Fruit fly (Drosophila melanogaster) whole organism, embryonic: ENCODE data around the gene nesd.
A peak's percentile ranks its signal among the peaks of the same experiment; 100 is the strongest.

Source experiments
- CG10209 ChIP-seq: fragments of 200-800 bp; sonication (Bioruptor generic); optimal IDR thresholded peaks from 3 replicates; lab custom pipeline; 2017; ENCODE audit warnings: missing biosample characterization, mild to moderate bottlenecking, missing genetic modification characterization, missing genetic modification reagents
- CG10959 ChIP-seq: fragments of 200-800 bp; sonication (Bioruptor generic); IDR thresholded peaks from 2 replicates; pipeline ENCODE4 v1.3.6; 2022; ENCODE audit warnings: missing biosample characterization, missing genetic modification characterization
- CG10979 ChIP-seq: fragments of 200-800 bp; sonication (Bioruptor generic); optimal IDR thresholded peaks from 2 replicates; lab custom pipeline; 2018; ENCODE audit warnings: missing biosample characterization, mild to moderate bottlenecking, missing genetic modification characterization, moderate library complexity
- CG11093 ChIP-seq: fragments of 200-800 bp; sonication (Bioruptor generic); IDR thresholded peaks from 3 replicates; pipeline ENCODE4 v1.3.6; 2022; ENCODE audit warnings: missing biosample characterization, missing genetic modification characterization
- CG12155 ChIP-seq: fragments of 200-800 bp; sonication (Bioruptor generic); optimal IDR thresholded peaks from 3 replicates; lab custom pipeline; 2016; ENCODE audit warnings: missing biosample characterization, missing genetic modification characterization
- CG14860 ChIP-seq: fragments of 200-800 bp; sonication (Bioruptor generic); IDR thresholded peaks from 3 replicates; pipeline ENCODE4 v1.3.6; 2022; ENCODE audit warnings: missing biosample characterization, missing genetic modification characterization; ENCODE audit not compliant: partially characterized antibody
- CG15514 ChIP-seq: fragments of 200-800 bp; sonication (Bioruptor generic); optimal IDR thresholded peaks from 3 replicates; lab custom pipeline; 2017; ENCODE audit warnings: missing biosample characterization, missing genetic modification characterization, mild to moderate bottlenecking, moderate library complexity, missing genetic modification reagents
- CG1602 ChIP-seq: fragments of 200-800 bp; sonication (Bioruptor generic); optimal IDR thresholded peaks from 3 replicates; lab custom pipeline; 2016; ENCODE audit warnings: missing biosample characterization, missing genetic modification characterization
- CG16813 ChIP-seq: fragments of 200-800 bp; sonication (Bioruptor generic); IDR thresholded peaks from 3 replicates; pipeline ENCODE4 v1.3.6; 2022; ENCODE audit warnings: missing biosample characterization, missing genetic modification characterization; ENCODE audit not compliant: partially characterized antibody
- CG17359 ChIP-seq: fragments of 200-800 bp; sonication (Bioruptor generic); optimal IDR thresholded peaks from 3 replicates; lab custom pipeline; 2018; ENCODE audit warnings: missing biosample characterization, mild to moderate bottlenecking, missing genetic modification characterization, moderate library complexity
- CG17385 ChIP-seq: fragments of 200-800 bp; sonication (Bioruptor generic); optimal IDR thresholded peaks from 3 replicates; lab custom pipeline; 2018; ENCODE audit warnings: missing biosample characterization, mild to moderate bottlenecking, missing genetic modification characterization
- CG1792 ChIP-seq: fragments of 200-800 bp; sonication (Bioruptor generic); optimal IDR thresholded peaks from 2 replicates; lab custom pipeline; 2016; ENCODE audit warnings: missing biosample characterization, missing genetic modification characterization
- CG1832 ChIP-seq: fragments of 200-800 bp; sonication (Bioruptor generic); optimal IDR thresholded peaks from 2 replicates; lab custom pipeline; 2017; ENCODE audit warnings: missing biosample characterization, mild to moderate bottlenecking, missing genetic modification characterization, inconsistent platforms
- CG18764 ChIP-seq: fragments of 200-800 bp; sonication (Bioruptor generic); optimal IDR thresholded peaks from 3 replicates; lab custom pipeline; 2016; ENCODE audit warnings: missing biosample characterization, missing genetic modification characterization
- CG30403 ChIP-seq: fragments of 200-800 bp; sonication (Bioruptor generic); optimal IDR thresholded peaks from 3 replicates; lab custom pipeline; 2016; ENCODE audit warnings: missing biosample characterization, missing genetic modification characterization
- CG4820 ChIP-seq: fragments of 200-800 bp; sonication (Bioruptor generic); optimal IDR thresholded peaks from 3 replicates; lab custom pipeline; 2016; ENCODE audit warnings: missing biosample characterization, missing genetic modification characterization
- CG4854 ChIP-seq: fragments of 200-800 bp; sonication (Bioruptor generic); optimal IDR thresholded peaks from 2 replicates; lab custom pipeline; 2016; ENCODE audit warnings: missing biosample characterization, missing genetic modification characterization, inconsistent platforms
- CG5245 ChIP-seq: fragments of 200-800 bp; sonication (Bioruptor generic); optimal IDR thresholded peaks from 3 replicates; lab custom pipeline; 2016; ENCODE audit warnings: missing biosample characterization, missing genetic modification characterization
- CG7745 ChIP-seq: fragments of 200-800 bp; sonication (Bioruptor generic); optimal IDR thresholded peaks from 2 replicates; lab custom pipeline; 2018; ENCODE audit warnings: missing biosample characterization, mild to moderate bottlenecking, missing genetic modification characterization, moderate library complexity
- CG7963 ChIP-seq: fragments of 200-800 bp; sonication (Bioruptor generic); IDR thresholded peaks from 3 replicates; pipeline ENCODE4 v1.3.6; 2022; ENCODE audit warnings: missing biosample characterization, missing genetic modification characterization; ENCODE audit not compliant: partially characterized antibody
- CG8478 ChIP-seq: fragments of >200 bp; optimal IDR thresholded peaks from 2 replicates; lab custom pipeline; 2018
- CG9817 ChIP-seq: fragments of 200-800 bp; sonication (Bioruptor generic); optimal IDR thresholded peaks from 2 replicates; lab custom pipeline; 2018; ENCODE audit warnings: missing biosample characterization, mild to moderate bottlenecking, missing genetic modification characterization, moderate library complexity
- Doc3 ChIP-seq: fragments of 200-800 bp; sonication (Bioruptor generic); IDR thresholded peaks from 3 replicates; pipeline ENCODE4 v1.3.6; 2022; ENCODE audit warnings: missing biosample characterization, missing genetic modification characterization; ENCODE audit not compliant: partially characterized antibody
- Fer3 ChIP-seq: fragments of 200-800 bp; sonication (Bioruptor generic); optimal IDR thresholded peaks from 2 replicates; lab custom pipeline; 2018; ENCODE audit warnings: missing biosample characterization, mild to moderate bottlenecking, missing genetic modification characterization, moderate library complexity
- GATAe ChIP-seq: fragments of 200-800 bp; sonication (Bioruptor generic); conservative IDR thresholded peaks from 2 replicates; pipeline ENCODE4 v1.3.6; 2022; ENCODE audit warnings: missing biosample characterization, missing genetic modification characterization
- Gug ChIP-seq: fragments of 200-800 bp; sonication (Bioruptor generic); IDR thresholded peaks from 4 replicates; pipeline ENCODE4 v1.3.6; 2022; ENCODE audit warnings: missing biosample characterization, missing genetic modification characterization
- H15 ChIP-seq: fragments of 200-800 bp; sonication (Bioruptor generic); IDR thresholded peaks from 3 replicates; pipeline ENCODE4 v1.3.6; 2022; ENCODE audit warnings: missing biosample characterization, missing genetic modification characterization
- HLH4C ChIP-seq: fragments of 200-800 bp; sonication (Bioruptor generic); IDR thresholded peaks from 3 replicates; pipeline ENCODE4 v1.3.6; 2022; ENCODE audit warnings: missing biosample characterization, missing genetic modification characterization; ENCODE audit not compliant: partially characterized antibody
- Hand ChIP-seq: fragments of 200-800 bp; sonication (Bioruptor generic); optimal IDR thresholded peaks from 2 replicates; lab custom pipeline; 2017; ENCODE audit warnings: mild to moderate bottlenecking, missing biosample characterization, missing genetic modification reagents, missing genetic modification characterization
- Lim3 ChIP-seq: fragments of 200-800 bp; sonication (Bioruptor generic); IDR thresholded peaks from 2 replicates; pipeline ENCODE4 v1.3.6; 2022; ENCODE audit warnings: missing biosample characterization, missing genetic modification characterization
- Lpt ChIP-seq: fragments of >200 bp; optimal IDR thresholded peaks from 2 replicates; lab custom pipeline; 2018; ENCODE audit warnings: missing biosample characterization, missing genetic modification characterization
- Nf-YC ChIP-seq: fragments of 200-800 bp; optimal IDR thresholded peaks from 3 replicates; lab custom pipeline; 2019; ENCODE audit warnings: missing biosample characterization, mild to moderate bottlenecking, missing genetic modification characterization, moderate library complexity
- NfI ChIP-seq: fragments of 200-800 bp; sonication (Bioruptor generic); optimal IDR thresholded peaks from 3 replicates; lab custom pipeline; 2018; ENCODE audit warnings: missing biosample characterization, mild to moderate bottlenecking, missing genetic modification characterization, moderate library complexity
- Optix ChIP-seq: fragments of 200-800 bp; sonication (Bioruptor generic); IDR thresholded peaks from 3 replicates; pipeline ENCODE4 v1.3.6; 2022; ENCODE audit warnings: missing biosample characterization, missing genetic modification characterization
- Spps ChIP-seq: fragments of 200-800 bp; sonication (Bioruptor generic); optimal IDR thresholded peaks from 2 replicates; lab custom pipeline; 2018; ENCODE audit warnings: missing biosample characterization, mild to moderate bottlenecking, missing genetic modification characterization
- Sry-β ChIP-seq: fragments of 200-800 bp; sonication (Bioruptor generic); optimal IDR thresholded peaks from 2 replicates; lab custom pipeline; 2018; ENCODE audit warnings: missing biosample characterization, mild to moderate bottlenecking, missing genetic modification characterization, moderate library complexity
- cas ChIP-seq: fragments of 200-800 bp; sonication (Bioruptor generic); IDR thresholded peaks from 2 replicates; pipeline ENCODE4 v1.3.6; 2022; ENCODE audit warnings: missing biosample characterization, missing genetic modification characterization
- crp ChIP-seq, 2 experiments: fragments of 200-800 bp; sonication (Bioruptor generic); optimal IDR thresholded peaks; 2 replicates in 1 of 2; 3 replicates in 1 of 2; lab custom pipeline; 2017; ENCODE audit warnings: missing biosample characterization in 2 of 2, missing genetic modification characterization in 2 of 2, mild to moderate bottlenecking in 1 of 2, moderate library complexity in 1 of 2
- dpn ChIP-seq, 2 experiments: fragments of 200-800 bp; sonication (Bioruptor generic); optimal IDR thresholded peaks; 3 replicates each; lab custom pipeline; 2016; ENCODE audit warnings: missing biosample characterization in 2 of 2, missing genetic modification characterization in 2 of 2
- esg ChIP-seq: fragments of 200-800 bp; sonication (Bioruptor generic); conservative IDR thresholded peaks from 2 replicates; pipeline ENCODE4 v1.3.6; 2022; ENCODE audit warnings: missing biosample characterization, missing genetic modification characterization
- eve ChIP-seq, 2 experiments: fragments of >200 bp; optimal IDR thresholded peaks; 2 replicates each; lab custom pipeline; 2017; ENCODE audit warnings: missing biosample characterization in 2 of 2, missing genetic modification characterization in 2 of 2
- eyg ChIP-seq: fragments of 200-800 bp; sonication (Bioruptor generic); optimal IDR thresholded peaks from 3 replicates; lab custom pipeline; 2016; ENCODE audit warnings: missing biosample characterization, missing genetic modification characterization
- gsb-n ChIP-seq: fragments of 200-800 bp; sonication (Bioruptor generic); optimal IDR thresholded peaks from 3 replicates; lab custom pipeline; 2018; ENCODE audit warnings: missing biosample characterization, mild to moderate bottlenecking, missing genetic modification characterization
- kni ChIP-seq: fragments of 200-800 bp; sonication (Bioruptor generic); optimal IDR thresholded peaks from 3 replicates; lab custom pipeline; 2017; ENCODE audit warnings: mild to moderate bottlenecking, missing biosample characterization, missing genetic modification reagents, missing genetic modification characterization
- p53 ChIP-seq: fragments of 200-800 bp; sonication (Bioruptor generic); optimal IDR thresholded peaks from 2 replicates; lab custom pipeline; 2016; ENCODE audit warnings: missing biosample characterization, missing genetic modification characterization
- ro ChIP-seq: fragments of 200-800 bp; sonication (Bioruptor generic); IDR thresholded peaks from 2 replicates; pipeline ENCODE4 v1.3.6; 2022; ENCODE audit warnings: missing biosample characterization, missing genetic modification characterization
- run ChIP-seq: fragments of 200-800 bp; sonication (Bioruptor generic); optimal IDR thresholded peaks from 3 replicates; lab custom pipeline; 2018; ENCODE audit warnings: missing biosample characterization, mild to moderate bottlenecking, missing genetic modification characterization
- sim ChIP-seq: fragments of 200-800 bp; sonication (Bioruptor generic); IDR thresholded peaks from 2 replicates; pipeline ENCODE4 v1.3.6; 2022; ENCODE audit warnings: missing biosample characterization, missing genetic modification characterization
- vnd ChIP-seq: fragments of 200-800 bp; sonication (Bioruptor generic); IDR thresholded peaks from 3 replicates; pipeline ENCODE4 v1.3.6; 2022; ENCODE audit warnings: missing biosample characterization, missing genetic modification characterization; ENCODE audit not compliant: partially characterized antibody
- zfh1 ChIP-seq: fragments of 200-800 bp; sonication (Bioruptor generic); IDR thresholded peaks from 3 replicates; pipeline ENCODE4 v1.3.6; 2022; ENCODE audit warnings: missing biosample characterization, missing genetic modification characterization

Gene nesd

dm6 chr2L:20061018-20061657 lies 32.6 kb upstream of the nesd start, which contains the start of the genes barr and lok (continued):
- TF ChIP-seq CG1832 (GFP tag; lab: Kevin White, UChicago) (no peak), CG4820 (GFP tag; lab: Kevin White, UChicago) (peak; percentile 52), sim (GFP tag; lab: Robert Waterston, UW) (no peak), eyg (GFP tag; lab: Kevin White, UChicago) (no peak), esg (GFP tag; lab: Robert Waterston, UW) (0 out of 2 replicates have a peak, but pooled peaks have one; percentile 17), CG8478 (lab: Kevin White, UChicago) (no peak), CG14860 (GFP tag; lab: Robert Waterston, UW) (no peak), kni (GFP tag; lab: Kevin White, UChicago) (no peak), Spps (tag; lab: Kevin White, UChicago) (no peak), CG12155 (peak; percentile 47), Nf-YC (tag; lab: Kevin White, UChicago) (no peak), crp (GFP tag; optimal IDR thresholded peaks at IDR 0.05; lab: Kevin White, UChicago) (peak in 1 of 2 experiments; percentile 9), Sry-β (GFP tag; lab: Kevin White, UChicago) (peak; percentile 95), dpn (GFP tag; optimal IDR thresholded peaks at IDR 0.05; lab: Kevin White, UChicago) (peak; percentile 43 to 63), CG7963 (no peak), Doc3 (GFP tag; lab: Robert Waterston, UW) (no peak), CG11093 (GFP tag; lab: Robert Waterston, UW) (peak; percentile 54; the same call in 2 of the 3 replicates), CG4854 (peak; percentile 9), CG18764 (GFP tag; lab: Kevin White, UChicago) (no peak), CG16813 (no peak), Gug (GFP tag; lab: Robert Waterston, UW) (peak; percentile 25; the same call in 1 of the 4 replicates), ro (GFP tag; lab: Robert Waterston, UW) (no peak), Optix (GFP tag; lab: Robert Waterston, UW) (no peak), CG17385 (GFP tag; lab: Kevin White, UChicago) (no peak), H15 (GFP tag; lab: Robert Waterston, UW) (no peak), HLH4C (no peak), zfh1 (GFP tag; lab: Robert Waterston, UW) (peak; percentile 28; the same call in 1 of the 3 replicates), CG5245 (GFP tag; lab: Kevin White, UChicago) (peak; percentile 6), gsb-n (tag; lab: Kevin White, UChicago) (no peak), CG17359 (no peak), GATAe (GFP tag; lab: Robert Waterston, UW) (no peak), CG15514 (peak; percentile 16), Lpt (GFP tag; lab: Kevin White, UChicago) (no peak), CG10959 (no peak), CG10979 (peak; percentile 17), Fer3 (tag; lab: Kevin White, UChicago) (peak; percentile 22), cas (GFP tag; lab: Robert Waterston, UW) (no peak), CG7745 (tag; lab: Kevin White, UChicago) (no peak), p53 (no peak), CG9817 (tag; lab: Kevin White, UChicago) (peak; percentile 65), CG30403 (GFP tag; lab: Kevin White, UChicago) (peak; percentile 81), run (tag; lab: Kevin White, UChicago) (no peak), eve (GFP tag; optimal IDR thresholded peaks at IDR 0.05; lab: Kevin White, UChicago) (no peak), CG10209 (no peak), CG1792 (no peak), vnd (GFP tag; lab: Robert Waterston, UW) (no peak), CG1602 (GFP tag; lab: Kevin White, UChicago) (peak; percentile 53), Lim3 (GFP tag; lab: Robert Waterston, UW) (no peak), Hand (GFP tag; lab: Kevin White, UChicago) (no peak), NfI (GFP tag; lab: Kevin White, UChicago) (no peak)
